Fruit fly (Drosophila melanogaster) whole organism, adult: ENCODE results near the gene Dab.

Experiments
- CG11617 ChIP-seq: fragments of 200-800 bp; sonication (Bioruptor generic); optimal IDR thresholded peaks from 2 replicates; lab custom pipeline; 2017; ENCODE audit warnings: mild to moderate bottlenecking, missing biosample characterization, missing genetic modification reagents, missing genetic modification characterization
- CG12768 ChIP-seq: fragments of 200-800 bp; sonication (Bioruptor generic); optimal IDR thresholded peaks from 2 replicates; lab custom pipeline; 2017; ENCODE audit warnings: missing biosample characterization, missing genetic modification characterization, mild to moderate bottlenecking, moderate library complexity, missing genetic modification reagents
- CG14711 ChIP-seq: fragments of 200-800 bp; sonication (Bioruptor generic); optimal IDR thresholded peaks from 2 replicates; lab custom pipeline; 2018; ENCODE audit warnings: missing biosample characterization, mild to moderate bottlenecking, missing genetic modification characterization, moderate library complexity
- CG33017 ChIP-seq: fragments of 200-800 bp; sonication (Bioruptor generic); optimal IDR thresholded peaks from 2 replicates; lab custom pipeline; 2018; ENCODE audit warnings: missing biosample characterization, mild to moderate bottlenecking, missing genetic modification characterization, moderate library complexity
- CG5204 ChIP-seq: fragments of 200-800 bp; sonication (Bioruptor generic); optimal IDR thresholded peaks from 2 replicates; lab custom pipeline; 2016; ENCODE audit warnings: missing biosample characterization, missing genetic modification characterization
- CG7101 ChIP-seq: fragments of 200-800 bp; sonication (Bioruptor generic); optimal IDR thresholded peaks from 2 replicates; lab custom pipeline; 2018; ENCODE audit warnings: missing biosample characterization, mild to moderate bottlenecking, missing genetic modification characterization, moderate library complexity
- Clk ChIP-seq: fragments of 200-800 bp; sonication (Bioruptor generic); optimal IDR thresholded peaks from 2 replicates; lab custom pipeline; 2017; ENCODE audit warnings: missing biosample characterization, missing genetic modification characterization
- Crg-1 ChIP-seq: fragments of 200-800 bp; sonication (Bioruptor generic); optimal IDR thresholded peaks from 2 replicates; lab custom pipeline; 2016; ENCODE audit warnings: missing biosample characterization, missing genetic modification characterization
- Hr96 ChIP-seq: fragments of 200-800 bp; sonication (Bioruptor generic); optimal IDR thresholded peaks from 2 replicates; lab custom pipeline; 2016; ENCODE audit warnings: missing biosample characterization, missing genetic modification characterization
- Mnt ChIP-seq: fragments of 200-800 bp; sonication (Bioruptor generic); optimal IDR thresholded peaks from 2 replicates; lab custom pipeline; 2016; ENCODE audit warnings: missing biosample characterization, mild to moderate bottlenecking, missing genetic modification characterization
- cnc ChIP-seq, 2 experiments: fragments of >200 bp; optimal IDR thresholded peaks; 2 replicates each; lab custom pipeline; 2017
- kay ChIP-seq: fragments of 200-800 bp; sonication (Bioruptor generic); peaks from one replicate; lab custom pipeline; 2016; ENCODE audit warnings: missing biosample characterization, missing genetic modification characterization, borderline replicate concordance
- toe ChIP-seq: fragments of 200-800 bp; sonication (Bioruptor generic); optimal IDR thresholded peaks from 2 replicates; lab custom pipeline; 2016; ENCODE audit warnings: missing biosample characterization, missing genetic modification characterization

DNA sequence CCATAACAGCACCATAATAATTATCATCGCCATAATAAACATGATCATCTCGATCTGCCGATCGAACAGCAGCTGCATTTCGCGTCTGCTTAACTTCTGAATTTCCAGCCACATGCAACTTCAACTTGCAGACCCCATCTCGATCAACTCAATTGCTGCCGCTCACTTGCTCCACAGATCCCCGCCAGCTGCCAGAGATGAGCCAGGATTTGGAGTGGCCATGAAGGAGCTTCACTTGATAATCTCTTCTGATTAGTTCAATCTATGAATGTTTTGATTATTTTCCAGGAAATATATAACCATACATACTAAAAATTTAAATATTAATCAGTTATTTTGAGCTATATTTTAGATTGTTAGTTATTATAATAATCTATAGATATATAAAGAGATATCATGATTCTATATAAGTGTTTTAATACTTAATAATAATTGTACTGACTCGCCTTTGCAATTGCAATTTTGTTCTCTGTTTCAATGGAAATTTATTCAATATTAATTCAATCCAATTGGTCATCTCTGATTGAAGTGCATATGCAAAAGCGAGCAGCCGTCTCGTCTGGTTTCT lies 39.6 kb downstream of the Dab start:
- TF ChIP-seq CG5204 (GFP tag; lab: Kevin White, UChicago) (no peak), Hr96 (GFP tag; lab: Kevin White, UChicago) (no peak), CG14711 (tag; lab: Kevin White, UChicago) (no peak), CG33017 (tag; lab: Kevin White, UChicago) (no peak), cnc (optimal IDR thresholded peaks at IDR 0.05; lab: Kevin White, UChicago) (no peak), Mnt (GFP tag; lab: Kevin White, UChicago) (no peak), CG11617 (GFP tag; lab: Kevin White, UChicago) (no peak), CG12768 (no peak), kay (GFP tag; lab: Kevin White, UChicago) (no peak), toe (GFP tag; lab: Kevin White, UChicago) (no peak), Crg-1 (GFP tag; lab: Kevin White, UChicago) (no peak), CG7101 (tag; lab: Kevin White, UChicago) (no peak), Clk (GFP tag; lab: Kevin White, UChicago) (no peak)
